Worm (Caenorhabditis elegans): Measurements from ENCODE around the gene srx-56.

DNA sequence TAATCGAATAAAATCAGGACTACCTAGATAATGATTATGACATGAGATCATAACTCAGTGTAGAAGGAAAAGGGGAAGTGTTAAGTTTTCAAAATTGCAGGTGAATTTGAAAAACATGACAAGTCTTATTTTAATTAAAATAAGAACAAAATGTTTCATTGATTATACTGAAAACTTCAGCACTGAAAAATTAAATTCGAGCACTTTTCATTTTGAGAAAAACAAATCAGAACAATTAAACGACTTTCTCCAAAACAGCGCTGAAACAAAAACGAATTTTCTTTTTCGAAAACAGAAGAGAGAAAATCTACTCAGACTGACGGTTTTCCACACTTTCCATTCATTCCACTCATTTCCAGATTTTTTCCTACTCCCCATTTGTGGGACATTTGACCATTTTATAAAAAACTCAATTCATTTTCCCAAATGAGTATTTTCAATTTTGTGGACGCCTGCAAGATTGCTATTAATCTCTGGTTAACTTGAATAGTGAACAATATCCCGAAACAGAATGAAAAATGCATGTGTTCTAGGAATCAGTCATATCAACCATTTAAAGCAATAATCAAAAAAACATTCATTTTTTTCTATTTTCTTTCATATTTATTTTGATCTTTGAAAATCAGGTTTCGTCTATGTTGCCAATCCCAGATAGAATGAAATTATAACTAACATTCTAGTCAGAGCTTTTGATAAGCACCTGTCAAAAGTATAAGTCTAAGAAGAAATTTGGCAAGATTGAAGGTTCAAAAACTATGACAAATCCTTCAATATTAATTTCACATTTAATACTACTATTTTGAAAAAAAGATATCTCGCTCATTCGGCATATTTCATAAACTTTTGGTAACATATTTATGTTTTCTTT lies 21.8 kb upstream of the srx-56 start, which contains the start of the genes srh-231 and srh-275:
- TF ChIP-seq zag-1 (tag; optimal IDR thresholded peaks at IDR 0.05) (no peak), mdl-1 (tag; optimal IDR thresholded peaks at IDR 0.05) (no peak), blmp-1 (tag; optimal IDR thresholded peaks at IDR 0.05; ENCODE audit: insufficient read depth) (no peak), lin-39 (tag; optimal IDR thresholded peaks at IDR 0.05) (no peak), lin-11 (tag; optimal IDR thresholded peaks at IDR 0.05) (no peak), ztf-11 (tag; optimal IDR thresholded peaks at IDR 0.05) (no peak), elt-3 (tag; optimal IDR thresholded peaks at IDR 0.05) (no peak), nhr-23 (tag; optimal IDR thresholded peaks at IDR 0.05) (no peak), sma-3 (GFP tag; optimal IDR thresholded peaks at IDR 0.05) (no peak), nhr-237 (tag; optimal IDR thresholded peaks at IDR 0.05) (no peak)
